Worm (Caenorhabditis elegans) whole organism, dauer: ENCODE measurements around the gene mtg-1.

Source experiments
- unc-62 ChIP-seq: sonication (generic microtip); optimal IDR thresholded peaks from 2 replicates; lab custom pipeline; 2017; ENCODE audit warnings: missing biosample characterization, missing genetic modification reagents, missing genetic modification characterization

mtg-1 gene

DNA sequence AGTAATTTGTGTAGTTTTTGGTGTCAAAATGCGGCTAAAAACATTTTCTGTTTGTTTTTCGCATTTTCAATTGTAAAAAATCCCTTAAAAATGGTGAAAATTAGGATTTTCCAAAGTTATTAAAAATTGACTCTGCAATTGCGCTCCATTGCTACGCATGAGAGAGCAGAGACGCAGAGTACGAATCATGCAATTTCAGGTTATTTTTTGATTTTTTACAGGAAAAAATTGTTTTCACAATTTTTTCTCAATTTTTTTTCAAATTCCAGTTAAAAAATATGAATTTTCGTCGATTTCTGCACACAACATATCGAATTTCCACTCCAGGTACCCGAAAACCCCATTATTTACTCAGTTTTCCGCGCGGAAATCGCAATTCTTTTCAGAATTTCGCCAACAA lies at the start of gene mtg-1:
Gene mtg-1, plus strand, starts transcription at position 160 of the 400 bp plus-strand sequence.
- TF ChIP-seq unc-62, result no peak

DNA sequence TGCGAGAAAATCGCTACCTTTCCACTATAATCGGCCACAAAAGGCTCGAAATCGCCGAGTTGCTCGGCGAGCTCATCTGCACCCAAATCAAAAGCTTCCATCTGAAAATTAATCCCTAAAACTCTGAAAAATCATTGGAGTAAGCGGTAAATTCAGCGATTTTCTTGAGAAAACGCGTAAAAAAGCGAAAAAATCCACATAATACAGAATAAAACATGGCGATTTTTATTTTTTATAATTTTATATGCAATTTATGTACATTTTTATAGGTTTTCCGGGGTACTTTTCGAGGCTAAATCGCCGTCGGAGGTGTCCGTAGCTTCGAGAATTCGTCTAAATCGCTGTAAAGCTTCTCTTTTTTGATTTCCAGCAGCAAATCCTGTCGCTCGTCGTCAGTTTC lies 38.3 kb upstream of the mtg-1 start, which contains the start of gene Y82E9BR.19:
Gene Y82E9BR.19, minus strand, starts transcription at position 101 of the 400 bp plus-strand sequence.
- TF ChIP-seq unc-62, result no peak

DNA sequence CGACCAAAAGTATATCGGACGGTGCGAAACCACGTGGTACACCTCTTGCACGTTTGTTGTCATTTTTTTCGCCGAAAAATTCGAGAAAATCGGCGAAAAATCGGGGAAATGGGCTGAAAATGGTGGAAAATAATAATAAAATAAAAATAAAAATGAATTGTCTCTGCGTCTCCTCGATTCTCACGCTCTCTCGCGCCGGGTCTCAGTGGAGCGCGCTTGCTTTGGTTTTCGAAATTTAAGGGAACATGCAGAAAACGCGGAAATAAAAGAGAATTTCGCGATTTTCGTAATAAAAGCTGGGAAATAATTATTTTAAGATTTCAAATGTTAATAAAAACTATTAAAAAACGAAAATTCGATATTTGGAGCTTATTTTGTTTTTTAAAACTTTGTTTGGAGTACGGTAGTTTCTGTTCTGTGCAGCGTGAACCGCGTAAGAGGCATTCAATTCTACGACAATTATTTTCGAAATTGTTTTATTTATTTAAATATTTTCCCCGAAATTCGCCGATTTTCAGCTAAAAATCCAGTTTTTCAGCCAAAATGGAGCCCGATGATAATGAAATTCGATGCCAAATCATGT lies 37.6 kb upstream of the mtg-1 start, which contains the start of the genes ave-1 and M01G5.1:
Gene ave-1, minus strand, starts transcription at position 113 of the 583 bp plus-strand sequence.
Gene M01G5.1, plus strand, starts transcription at position 539 of the 583 bp plus-strand sequence.
- no peak for TF ChIP-seq unc-62

DNA sequence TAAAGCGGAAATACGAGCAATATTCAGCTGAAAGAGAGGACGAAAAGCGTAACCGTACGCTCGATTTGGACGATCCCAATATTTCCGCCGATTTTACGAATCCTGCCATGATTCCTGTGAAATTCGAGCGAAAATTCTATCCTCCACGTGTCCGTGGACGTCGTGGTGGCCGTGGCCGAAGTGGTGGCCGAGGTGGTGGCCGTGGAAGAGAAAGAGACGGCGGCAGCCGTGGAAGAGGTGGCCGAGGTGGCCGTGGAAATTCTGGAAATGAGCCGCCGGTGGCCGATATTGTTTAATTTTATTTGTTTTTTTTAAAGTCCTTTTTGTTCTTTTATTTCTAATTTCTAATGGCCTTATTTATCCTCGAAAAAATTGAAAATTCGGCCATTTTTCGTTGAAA lies 25.3 kb upstream of the mtg-1 start:
- TF ChIP-seq unc-62, result no peak

DNA sequence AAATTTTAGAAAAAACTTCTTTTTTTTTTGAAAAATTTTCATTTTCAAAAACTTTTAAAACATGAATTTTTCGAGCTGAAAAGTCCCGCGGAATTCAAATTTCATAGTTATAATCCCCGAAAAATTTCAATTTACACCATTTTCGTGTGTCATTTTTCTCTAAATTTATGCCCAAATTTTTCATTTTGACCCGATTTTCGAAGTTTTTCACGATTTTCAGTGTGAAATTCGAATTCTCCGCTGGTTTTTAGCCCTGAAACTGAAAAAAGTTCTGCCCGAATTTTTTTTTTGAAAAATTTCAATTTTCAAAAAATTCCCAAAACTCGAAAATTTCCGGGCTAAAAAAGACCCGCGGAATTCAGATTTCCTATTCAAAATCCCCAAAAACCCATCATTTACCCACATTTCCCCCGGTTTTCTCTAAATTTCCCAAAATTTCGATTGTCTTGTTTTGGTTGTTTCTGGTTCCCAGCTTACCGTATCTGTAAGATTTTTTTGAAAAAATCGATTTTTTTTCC lies 24.8 kb upstream of the mtg-1 start:
- TF ChIP-seq unc-62, result no peak

DNA sequence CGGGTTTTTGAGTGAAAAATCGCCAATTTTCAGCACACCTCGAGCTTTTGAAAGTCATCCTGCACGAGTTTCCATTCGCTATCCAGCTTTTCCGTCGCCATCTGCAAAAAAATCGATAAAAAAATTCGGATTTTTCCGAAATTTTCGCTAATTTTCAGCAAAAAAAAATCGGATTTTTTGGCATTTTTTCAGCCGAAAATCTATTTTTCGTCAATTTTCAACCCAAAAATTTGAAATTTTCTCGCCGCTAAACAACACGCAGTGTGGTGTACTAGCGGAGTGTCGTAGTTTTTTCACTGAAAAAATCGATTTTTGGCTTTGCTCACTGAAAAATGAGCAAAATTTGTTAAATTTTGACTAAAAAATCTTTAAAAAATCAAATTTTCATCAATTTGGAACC lies 15.7 kb upstream of the mtg-1 start, which contains the start of gene tmem-120:
Gene tmem-120, minus strand, starts transcription at position 101 of the 400 bp plus-strand sequence.
- TF ChIP-seq unc-62, result no peak

DNA sequence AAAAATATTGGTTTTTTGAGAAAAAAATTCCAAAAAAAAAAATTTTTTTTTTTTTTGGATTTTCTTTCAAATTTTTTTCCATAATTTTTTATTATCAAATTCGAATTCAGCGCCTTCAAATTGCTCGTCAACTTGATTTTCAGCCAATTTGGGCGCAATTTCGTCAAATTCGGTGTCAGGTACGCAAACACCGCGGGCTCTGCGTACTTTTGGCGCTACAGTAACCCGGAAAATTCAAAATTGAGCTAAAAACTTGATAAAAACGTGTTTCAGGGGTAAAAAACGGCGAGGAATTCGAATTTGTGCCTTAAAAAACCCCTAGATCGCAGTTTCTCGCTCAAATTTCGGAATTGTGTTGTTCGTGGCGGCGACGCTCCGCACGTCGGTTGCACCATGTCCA lies 13.7 kb upstream of the mtg-1 start:
- no peak for TF ChIP-seq unc-62

DNA sequence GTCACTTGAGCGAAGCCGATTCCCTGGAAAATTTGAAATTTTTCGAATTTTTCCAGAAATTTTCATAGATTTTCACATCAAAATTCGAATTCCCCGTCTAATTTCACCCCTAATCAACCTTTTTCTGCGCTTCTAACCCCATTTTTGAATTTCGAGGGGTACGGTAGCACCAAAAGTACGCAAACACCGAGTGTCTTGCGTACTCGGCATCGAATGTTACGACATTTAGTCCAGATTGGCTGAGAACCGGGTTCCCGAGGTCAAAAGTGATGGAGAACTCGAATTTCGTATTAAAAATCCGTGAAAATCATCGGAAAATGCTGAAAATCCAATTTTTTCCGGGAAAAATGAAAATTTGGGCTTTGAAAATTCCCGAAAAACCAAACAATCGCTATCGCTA lies 5.2 kb upstream of the mtg-1 start:
- no peak for TF ChIP-seq unc-62

DNA sequence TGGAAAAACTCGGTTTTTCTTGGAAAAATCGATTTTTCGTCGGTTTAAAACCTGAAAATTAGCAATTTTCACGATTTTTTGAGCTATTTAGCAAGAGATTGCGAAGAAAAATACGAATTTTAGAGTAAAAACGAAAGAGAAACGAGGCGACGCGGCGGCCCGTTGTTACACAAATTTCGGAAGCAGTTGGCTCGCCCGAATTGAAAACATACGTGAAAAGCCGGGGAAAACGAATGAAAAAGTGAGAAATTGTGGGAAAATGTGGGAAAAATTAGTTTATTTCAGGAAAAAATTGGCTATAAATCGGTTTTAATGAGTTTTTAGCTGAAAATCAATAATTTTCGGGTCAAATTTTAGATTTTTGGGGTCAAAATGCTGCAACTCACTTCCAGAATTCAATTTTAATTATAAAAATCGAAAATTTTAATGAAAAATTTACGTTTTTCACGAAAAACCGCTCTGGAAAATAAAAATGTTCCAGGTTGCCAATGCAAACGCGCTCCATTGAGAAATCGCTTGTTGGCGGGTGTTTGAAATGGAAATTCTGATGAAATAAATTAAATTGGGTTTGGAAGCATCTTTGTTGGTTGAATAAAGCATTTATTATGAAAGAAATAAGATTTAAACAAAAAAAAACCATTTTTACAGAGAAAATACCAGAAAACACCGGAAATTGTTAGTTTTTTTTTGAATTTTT lies 649 bp upstream of the mtg-1 start, which contains the start of gene snf-6:
Gene snf-6, minus strand, starts transcription at position 51 of the 697 bp plus-strand sequence.
- no peak for TF ChIP-seq unc-62

DNA sequence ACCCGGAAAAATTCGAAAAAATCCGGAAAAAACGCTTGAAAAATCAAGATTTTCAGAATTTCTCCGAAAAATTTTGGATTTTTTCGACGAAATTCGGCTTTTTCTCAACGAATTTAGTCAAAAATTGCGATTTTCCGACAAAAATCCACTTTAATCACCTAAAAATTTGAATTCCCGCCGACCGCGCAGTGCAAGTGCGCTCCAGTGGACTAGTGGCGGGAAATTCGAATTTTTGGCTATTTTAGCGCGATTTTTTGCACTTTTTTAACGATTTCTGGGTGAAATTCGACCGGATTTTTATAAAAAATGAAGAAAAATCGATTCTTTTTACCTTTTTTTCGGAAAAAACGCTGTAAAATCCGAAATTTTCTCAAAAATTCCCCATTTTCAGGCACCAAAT lies 857 bp downstream of the mtg-1 start:
- no peak for TF ChIP-seq unc-62

DNA sequence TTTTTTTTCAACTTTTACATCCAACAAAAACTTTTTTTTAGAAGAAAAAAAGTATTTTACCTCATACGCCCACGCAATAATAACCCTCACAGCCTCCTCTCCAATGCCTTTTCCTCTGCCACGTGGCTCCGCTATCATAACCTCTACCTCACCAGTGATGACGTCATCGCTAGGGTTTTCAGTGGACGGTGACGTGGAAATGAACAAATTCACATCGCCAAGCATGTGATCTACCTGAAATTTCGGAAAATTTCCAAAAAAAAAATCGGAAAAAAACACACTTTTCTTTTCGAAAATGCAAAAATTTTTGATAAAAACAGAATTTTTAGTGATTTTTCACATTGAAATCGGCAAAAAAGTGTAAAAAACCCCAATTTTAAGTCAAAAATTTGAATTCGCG lies 5.8 kb downstream of the mtg-1 start:
- no peak for TF ChIP-seq unc-62

DNA sequence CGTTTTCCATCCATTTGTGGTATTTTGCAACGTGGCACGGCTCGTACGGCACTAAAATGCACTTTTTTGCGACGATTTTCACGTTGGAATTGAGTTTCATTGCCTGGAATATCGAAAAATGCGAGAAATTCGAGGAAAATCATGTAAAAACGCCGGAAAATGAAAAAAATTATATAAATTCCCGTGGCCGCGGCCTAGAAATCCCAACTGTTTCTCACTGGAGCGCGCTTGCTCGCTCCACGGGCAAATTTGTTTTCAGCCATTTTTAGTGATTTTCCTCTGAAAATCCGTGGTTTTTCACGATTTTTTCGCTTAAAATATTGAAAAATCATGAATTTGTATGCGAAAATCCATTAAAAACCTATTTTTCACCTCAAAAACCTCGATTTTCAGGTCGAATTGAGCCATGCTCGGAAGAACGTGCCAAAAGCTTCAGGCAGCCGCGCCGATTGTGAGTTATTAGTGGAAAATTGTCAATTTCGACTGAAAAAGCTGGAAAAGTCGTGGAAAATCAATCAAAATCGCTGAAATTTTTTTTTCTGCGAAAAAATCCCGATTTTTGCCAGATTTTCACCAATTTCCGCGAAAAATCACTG lies 6.6 kb downstream of the mtg-1 start, which contains the start of the genes Y67D2.5 and cisd-3.2:
Gene Y67D2.5, minus strand, starts transcription at position 145 of the 596 bp plus-strand sequence.
Gene cisd-3.2, plus strand, starts transcription at position 394 of the 596 bp plus-strand sequence.
- no peak for TF ChIP-seq unc-62

DNA sequence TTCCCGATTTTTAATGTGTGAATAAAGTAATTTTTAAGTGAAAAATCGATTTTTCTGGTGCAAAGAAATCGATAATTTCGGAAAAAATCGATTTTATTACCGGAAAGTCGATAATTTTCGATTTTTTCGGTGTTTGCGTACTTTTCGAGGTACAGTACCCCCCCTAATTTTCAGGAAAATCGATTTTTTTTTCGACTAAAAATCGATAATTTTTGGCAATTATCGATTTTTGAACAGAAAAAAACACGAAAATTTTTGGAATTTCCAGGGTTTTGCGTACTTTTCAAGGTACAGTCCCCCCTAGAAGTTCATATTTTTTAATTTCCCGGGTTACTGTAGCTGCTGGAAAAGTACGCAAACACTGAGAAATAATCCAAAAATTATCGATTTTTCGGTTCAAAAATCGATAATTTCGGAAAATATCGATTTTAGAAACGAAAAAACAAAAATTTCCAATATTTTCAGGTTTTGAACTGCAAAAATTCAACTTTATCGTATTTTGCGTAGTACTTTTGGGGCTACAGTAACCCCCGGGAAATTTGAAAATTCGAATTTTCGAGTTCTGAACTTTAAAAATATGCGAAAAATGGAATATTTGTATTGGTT lies 9.9 kb downstream of the mtg-1 start:
- no peak for TF ChIP-seq unc-62

DNA sequence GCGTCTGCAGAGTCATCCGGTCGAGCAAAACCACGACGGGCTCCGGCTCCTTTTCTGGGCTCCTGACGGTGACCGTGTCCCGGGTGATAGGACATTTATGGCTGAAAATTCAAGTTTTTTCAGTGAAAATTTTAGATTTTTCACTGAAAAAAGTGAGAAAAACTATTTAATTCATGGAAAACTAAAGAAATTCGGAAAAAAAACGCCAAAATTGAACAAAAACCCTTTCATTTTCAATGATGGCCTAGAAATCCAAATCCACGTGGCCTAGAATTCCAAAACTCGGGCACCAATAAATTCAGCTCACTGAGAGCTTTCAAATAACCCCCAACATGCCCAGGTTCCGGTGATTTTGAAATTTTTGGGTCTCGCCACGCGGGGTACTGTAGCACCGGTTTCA lies 20.8 kb downstream of the mtg-1 start, which contains the start of gene ddx-35:
Gene ddx-35, minus strand, starts transcription at position 101 of the 400 bp plus-strand sequence.
- no peak for TF ChIP-seq unc-62

DNA sequence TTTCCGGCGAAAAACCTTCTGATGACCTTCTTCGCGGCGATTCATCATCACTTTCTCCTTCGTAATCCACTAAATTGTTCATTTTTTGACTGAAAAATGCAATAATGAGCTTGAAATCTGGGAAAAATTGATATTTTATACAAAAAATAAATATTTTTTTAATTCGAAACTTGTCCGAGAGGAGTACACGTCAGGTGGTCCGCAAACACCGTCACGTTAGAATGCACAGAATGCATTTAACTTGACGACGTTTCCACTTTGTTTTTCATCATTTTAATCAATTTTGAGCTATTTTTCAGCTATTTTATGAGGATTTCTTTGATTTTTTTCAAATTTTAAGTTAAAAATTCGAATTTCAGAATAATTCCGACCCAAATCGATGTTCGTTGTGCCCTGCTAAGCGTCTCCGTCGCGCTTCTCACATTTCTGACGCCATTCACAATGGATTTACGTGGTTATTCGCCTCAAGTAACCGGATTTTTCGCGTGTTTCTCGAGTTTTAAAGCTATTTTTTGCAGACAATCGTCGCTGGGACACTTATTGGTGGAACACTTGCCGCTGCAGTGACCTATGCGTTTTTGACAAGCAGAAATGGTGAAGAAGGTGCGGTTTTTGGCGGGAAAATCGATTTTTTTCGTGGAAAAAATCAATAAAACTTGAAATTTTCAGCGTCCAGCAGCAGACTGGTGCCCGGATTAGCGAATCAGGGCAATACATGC lies 25.0 kb downstream of the mtg-1 start, which contains the start of the genes eelo-1 and Y67D2.2:
Gene eelo-1, minus strand, starts transcription at position 89 of the 719 bp plus-strand sequence.
Gene Y67D2.2, plus strand, starts transcription at position 360 of the 719 bp plus-strand sequence.
- TF ChIP-seq unc-62, result no peak

DNA sequence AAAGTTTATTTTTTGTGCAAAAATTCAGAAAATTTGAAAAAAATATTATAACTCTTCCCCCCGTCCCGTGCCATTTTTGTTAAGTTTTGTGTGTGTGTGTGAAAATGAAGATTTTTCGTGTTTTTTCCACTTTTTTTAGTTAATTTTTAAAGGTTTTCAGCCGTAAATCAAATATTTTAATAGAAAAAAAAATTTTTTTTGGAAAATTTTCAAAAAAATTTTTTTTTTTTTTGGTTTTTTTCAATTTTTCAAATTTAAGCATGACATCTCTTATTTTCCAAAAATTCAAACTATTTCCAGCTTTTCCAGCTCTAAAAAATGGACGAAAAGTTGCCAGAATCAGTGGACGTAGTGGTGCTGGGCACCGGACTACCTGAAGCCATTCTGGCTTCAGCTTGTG lies 36.4 kb downstream of the mtg-1 start, which contains the start of gene rep-1:
Gene rep-1, plus strand, starts transcription at position 301 of the 400 bp plus-strand sequence.
- TF ChIP-seq unc-62, result no peak
